Fruit fly (Drosophila melanogaster) S2 (cell line): ENCODE data around the gene Nnf1b.

ENCODE experiments used
- CG8478 ChIP-seq: fragments of >200 bp; optimal IDR thresholded peaks from 2 replicates; lab custom pipeline; 2018
- CTCF ChIP-seq, 2 experiments: fragments of >200 bp; optimal IDR thresholded peaks; 2 replicates each; lab custom pipeline; 2018

DNA sequence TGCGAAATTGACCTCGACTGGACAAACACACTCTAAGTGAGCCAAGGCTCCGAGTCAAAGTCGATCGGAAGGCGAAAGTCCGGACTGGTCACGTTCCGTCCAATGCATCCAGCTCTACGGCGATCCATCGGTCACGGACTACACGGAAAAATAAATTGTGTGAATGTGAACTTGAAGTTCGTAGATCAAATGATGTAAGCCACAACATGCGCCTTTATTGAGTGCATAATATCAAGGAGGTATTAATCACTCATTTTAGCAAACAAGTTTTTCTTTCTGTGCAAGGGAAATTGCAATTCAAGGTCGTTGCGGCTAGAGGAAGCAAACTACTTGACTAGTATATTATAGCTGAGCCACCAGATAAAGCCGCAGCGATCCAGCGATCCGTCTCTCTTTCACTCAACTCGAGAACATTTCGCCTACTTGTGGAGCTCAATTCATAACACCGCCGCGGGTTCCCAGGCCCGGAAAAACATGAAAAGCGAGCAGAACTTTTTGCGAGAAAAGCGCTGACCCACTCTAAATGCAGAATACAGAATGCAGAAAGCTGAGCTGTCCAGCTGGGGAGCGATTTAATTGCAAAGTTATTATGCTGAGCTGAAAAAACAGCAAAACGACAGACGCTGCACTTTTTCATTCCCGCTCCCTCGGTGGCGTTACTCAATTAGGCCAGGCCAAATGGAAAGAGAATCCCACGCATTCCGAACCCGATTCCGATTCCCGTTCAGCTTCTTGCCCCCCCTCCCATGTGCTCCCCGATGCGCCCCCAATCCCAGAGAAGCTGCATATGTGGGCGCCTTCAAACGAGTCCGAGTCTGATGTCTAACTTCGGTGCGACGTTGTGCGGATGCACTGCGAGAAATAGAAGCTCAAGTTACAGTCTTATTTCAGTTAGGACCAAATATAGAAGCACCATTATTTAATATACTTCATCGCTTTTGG, 33.7 kb downstream of the Nnf1b start:
- TF ChIP-seq CTCF (optimal IDR thresholded peaks at IDR 0.05; lab: Kevin White, UChicago) (no peak), CG8478 (lab: Kevin White, UChicago) (no peak)
